Worm (Caenorhabditis elegans): ENCODE measurements around the gene srh-264.

- TF ChIP-seq tbx-8 (GFP tag; optimal IDR thresholded peaks at IDR 0.05): no peak
- TF ChIP-seq nhr-12 (tag; optimal IDR thresholded peaks at IDR 0.05): no peak
- TF ChIP-seq unc-39 (tag; optimal IDR thresholded peaks at IDR 0.05): no peak
Measured at ce11 chrV:15442384-15442783, 28.4 kb downstream of the srh-264 start.
